Worm (Caenorhabditis elegans) whole organism, L4 larva: ENCODE data around the gene cnnm-3.

Source experiments
- D1046.2 ChIP-seq: fragments of 200-800 bp; sonication (Bioruptor generic); IDR thresholded peaks from 2 replicates; pipeline ENCODE4 v1.3.6; 2022; ENCODE audit warnings: missing genetic modification characterization, missing compliant biosample characterization
- F10B5.3 ChIP-seq: sonication (generic microtip); optimal IDR thresholded peaks from 2 replicates; lab custom pipeline; 2016; ENCODE audit warnings: mild to moderate bottlenecking, missing genetic modification characterization, missing compliant biosample characterization
- R02D3.7 ChIP-seq: fragments of 150-350 bp; sonication (generic microtip); optimal IDR thresholded peaks from 3 replicates; lab custom pipeline; 2014; ENCODE audit warnings: missing biosample characterization, missing genetic modification characterization
- T20F7.1 ChIP-seq: fragments of 200-800 bp; sonication (Bioruptor generic); optimal IDR thresholded peaks from 2 replicates; lab custom pipeline; 2018; ENCODE audit warnings: mild to moderate bottlenecking, missing genetic modification characterization, missing compliant biosample characterization
- T26A8.4 ChIP-seq: fragments of 200-800 bp; sonication (Bioruptor generic); IDR thresholded peaks from 2 replicates; pipeline ENCODE4 v1.3.6; 2022; ENCODE audit warnings: missing genetic modification characterization, missing compliant biosample characterization
- Y5F2A.4 ChIP-seq: fragments of 200-800 bp; sonication (Bioruptor generic); optimal IDR thresholded peaks from 2 replicates; lab custom pipeline; 2018; ENCODE audit warnings: mild to moderate bottlenecking, missing genetic modification characterization, missing compliant biosample characterization
- ZK337.2 ChIP-seq: fragments of 200-800 bp; sonication (Bioruptor generic); IDR thresholded peaks from 2 replicates; pipeline ENCODE4 v1.3.6; 2022; ENCODE audit warnings: missing genetic modification reagents, missing genetic modification characterization, missing compliant biosample characterization
- ZK546.5 ChIP-seq, 2 experiments: sonication (generic microtip); optimal IDR thresholded peaks; 2 replicates each; lab custom pipeline; 2017; ENCODE audit warnings: missing biosample characterization in 2 of 2, missing genetic modification characterization in 2 of 2
- aha-1 ChIP-seq: fragments of 150-350 bp; peaks from one replicate; lab custom pipeline; 2014; ENCODE audit warnings: missing biosample characterization, missing genetic modification characterization
- aly-2 ChIP-seq: sonication (generic microtip); optimal IDR thresholded peaks from 2 replicates; lab custom pipeline; 2018; ENCODE audit warnings: missing biosample characterization, missing genetic modification characterization
- arid-1 ChIP-seq: fragments of 200-800 bp; sonication (Bioruptor generic); conservative IDR thresholded peaks from 2 replicates; pipeline ENCODE4 v1.3.6; 2022; ENCODE audit warnings: missing genetic modification reagents, missing genetic modification characterization, missing compliant biosample characterization
- ceh-20 ChIP-seq: fragments of 200-800 bp; sonication (Bioruptor generic); IDR thresholded peaks from 2 replicates; pipeline ENCODE4 v1.3.6; 2022; ENCODE audit warnings: missing genetic modification reagents, missing genetic modification characterization, missing compliant biosample characterization
- ceh-32 ChIP-seq: sonication (generic microtip); optimal IDR thresholded peaks from 2 replicates; lab custom pipeline; 2016; ENCODE audit warnings: mild to moderate bottlenecking, missing genetic modification characterization, missing compliant biosample characterization; ENCODE audit not compliant: poor library complexity
- ceh-62 ChIP-seq: sonication (generic microtip); optimal IDR thresholded peaks from 2 replicates; lab custom pipeline; 2017; ENCODE audit warnings: missing biosample characterization, missing genetic modification characterization
- ces-1 ChIP-seq: fragments of 150-350 bp; sonication (generic microtip); optimal IDR thresholded peaks from 4 replicates; lab custom pipeline; 2014; ENCODE audit warnings: missing biosample characterization, missing genetic modification reagents, missing genetic modification characterization
- daf-16 ChIP-seq, 3 experiments: sonication (generic microtip); optimal IDR thresholded peaks; 2 replicates each; lab custom pipeline; 2016 to 2017; ENCODE audit warnings: missing genetic modification characterization in 3 of 3, missing genetic modification reagents in 3 of 3, mild to moderate bottlenecking in 2 of 3, missing compliant biosample characterization in 2 of 3, missing biosample characterization in 1 of 3, moderate library complexity in 1 of 3
- daf-8 ChIP-seq: fragments of 200-800 bp; sonication (Bioruptor generic); IDR thresholded peaks from 2 replicates; pipeline ENCODE4 v1.3.6; 2022; ENCODE audit warnings: missing genetic modification characterization, missing compliant biosample characterization
- dmd-6 ChIP-seq: fragments of 200-800 bp; sonication (Bioruptor generic); IDR thresholded peaks from 2 replicates; pipeline ENCODE4 v1.3.6; 2022; ENCODE audit warnings: missing genetic modification reagents, missing genetic modification characterization, missing compliant biosample characterization
- dmd-8 ChIP-seq: fragments of 200-800 bp; sonication (Bioruptor generic); IDR thresholded peaks from 2 replicates; pipeline ENCODE4 v1.3.6; 2022; ENCODE audit warnings: missing genetic modification characterization, missing compliant biosample characterization
- dmd-9 ChIP-seq: fragments of 200-800 bp; sonication (Bioruptor generic); IDR thresholded peaks from 2 replicates; pipeline ENCODE4 v1.3.6; 2022; ENCODE audit warnings: missing genetic modification reagents, missing genetic modification characterization, missing compliant biosample characterization
- dve-1 ChIP-seq: sonication (generic microtip); optimal IDR thresholded peaks from 2 replicates; lab custom pipeline; 2017; ENCODE audit warnings: antibody characterized with exemption, mild to moderate bottlenecking, missing genetic modification characterization, missing compliant biosample characterization; ENCODE audit not compliant: insufficient read depth
- egl-43 ChIP-seq: fragments of 200-800 bp; sonication (Bioruptor generic); IDR thresholded peaks from 2 replicates; pipeline ENCODE4 v1.3.6; 2022; ENCODE audit warnings: missing genetic modification reagents, missing genetic modification characterization, missing compliant biosample characterization
- fkh-10 ChIP-seq: fragments of 150-350 bp; optimal IDR thresholded peaks from 2 replicates; lab custom pipeline; 2014; ENCODE audit warnings: missing biosample characterization, missing genetic modification reagents, missing genetic modification characterization
- hif-1 ChIP-seq, 2 experiments: sonication (generic microtip); optimal IDR thresholded peaks; 2 replicates each; lab custom pipeline; 2016 to 2017; ENCODE audit warnings: missing compliant biosample characterization in 2 of 2, missing genetic modification characterization in 2 of 2, missing genetic modification reagents in 2 of 2, missing genotype in 2 of 2, mild to moderate bottlenecking in 1 of 2
- hlh-11 ChIP-seq: fragments of 200-800 bp; sonication (Bioruptor generic); optimal IDR thresholded peaks from 2 replicates; lab custom pipeline; 2018; ENCODE audit warnings: mild to moderate bottlenecking, missing genetic modification characterization, missing compliant biosample characterization
- hlh-30 ChIP-seq: sonication (generic microtip); optimal IDR thresholded peaks from 2 replicates; lab custom pipeline; 2017; ENCODE audit warnings: antibody characterized with exemption, mild to moderate bottlenecking, missing genetic modification characterization, missing compliant biosample characterization; ENCODE audit not compliant: insufficient read depth
- lin-15B ChIP-seq: fragments of 150-350 bp; sonication (generic microtip); optimal IDR thresholded peaks from 3 replicates; lab custom pipeline; 2014; ENCODE audit warnings: missing biosample characterization, missing genetic modification characterization
- lin-39 ChIP-seq: fragments of 150-350 bp; optimal IDR thresholded peaks from 2 replicates; lab custom pipeline; 2014; ENCODE audit warnings: missing biosample characterization, missing genetic modification reagents, missing genetic modification characterization
- madf-5 ChIP-seq, 2 experiments: fragments of 200-800 bp; sonication (Bioruptor generic); IDR thresholded peaks; 2 replicates each; pipeline ENCODE4 v1.3.6; 2022; ENCODE audit warnings: missing compliant biosample characterization in 2 of 2, missing genetic modification characterization in 2 of 2
- madf-9 ChIP-seq: fragments of 200-800 bp; sonication (Bioruptor generic); conservative IDR thresholded peaks from 2 replicates; pipeline ENCODE4 v1.3.6; 2022; ENCODE audit warnings: missing genetic modification reagents, missing genetic modification characterization, missing compliant biosample characterization
- mes-2 ChIP-seq: sonication (generic microtip); optimal IDR thresholded peaks from 2 replicates; lab custom pipeline; 2016; ENCODE audit warnings: missing genotype, mild to moderate bottlenecking, missing genetic modification characterization, missing compliant biosample characterization; ENCODE audit not compliant: poor library complexity, severe bottlenecking
- mxl-2 ChIP-seq: fragments of 200-800 bp; sonication (Bioruptor generic); conservative IDR thresholded peaks from 2 replicates; pipeline ENCODE4 v1.3.6; 2022; ENCODE audit warnings: missing genetic modification reagents, missing genetic modification characterization, missing compliant biosample characterization
- nhr-10 ChIP-seq: fragments of 150-350 bp; optimal IDR thresholded peaks from 2 replicates; lab custom pipeline; 2014; ENCODE audit warnings: missing biosample characterization, missing genetic modification characterization
- nhr-102 ChIP-seq: sonication (generic microtip); optimal IDR thresholded peaks from 2 replicates; lab custom pipeline; 2016; ENCODE audit warnings: mild to moderate bottlenecking, missing genetic modification characterization, moderate library complexity, missing compliant biosample characterization
- nhr-237 ChIP-seq: sonication (generic microtip); optimal IDR thresholded peaks from 2 replicates; lab custom pipeline; 2017; ENCODE audit warnings: missing biosample characterization, missing genetic modification characterization
- nhr-25 ChIP-seq: sonication (generic microtip); optimal IDR thresholded peaks from 2 replicates; lab custom pipeline; 2017; ENCODE audit warnings: missing genetic modification characterization, mild to moderate bottlenecking, missing compliant biosample characterization, antibody characterized with exemption, moderate library complexity, borderline replicate concordance; ENCODE audit not compliant: insufficient read depth
- nhr-28 ChIP-seq: fragments of 150-350 bp; optimal IDR thresholded peaks from 2 replicates; lab custom pipeline; 2014; ENCODE audit warnings: missing biosample characterization, missing genetic modification characterization
- nhr-6 ChIP-seq: fragments of 150-350 bp; optimal IDR thresholded peaks from 2 replicates; lab custom pipeline; 2014; ENCODE audit warnings: missing biosample characterization, missing genetic modification characterization
- nhr-76 ChIP-seq: fragments of 150-350 bp; optimal IDR thresholded peaks from 2 replicates; lab custom pipeline; 2014; ENCODE audit warnings: missing biosample characterization, missing genetic modification characterization
- nhr-77 ChIP-seq: fragments of 150-350 bp; optimal IDR thresholded peaks from 2 replicates; lab custom pipeline; 2014; ENCODE audit warnings: missing biosample characterization, missing genetic modification characterization
- php-3 ChIP-seq: fragments of 200-800 bp; sonication (Bioruptor generic); IDR thresholded peaks from 2 replicates; pipeline ENCODE4 v1.3.6; 2022; ENCODE audit warnings: missing genetic modification reagents, missing genetic modification characterization, missing compliant biosample characterization
- rbr-2 ChIP-seq: sonication (generic microtip); optimal IDR thresholded peaks from 2 replicates; lab custom pipeline; 2016; ENCODE audit warnings: missing genotype, missing genetic modification characterization, missing compliant biosample characterization
- saeg-2 ChIP-seq: fragments of 200-800 bp; sonication (Bioruptor generic); IDR thresholded peaks from 2 replicates; pipeline ENCODE4 v1.3.6; 2022; ENCODE audit warnings: missing genetic modification reagents, missing genetic modification characterization, missing compliant biosample characterization
- snpc-1.2 ChIP-seq: fragments of 200-800 bp; sonication (Bioruptor generic); IDR thresholded peaks from 2 replicates; pipeline ENCODE4 v1.3.6; 2022; ENCODE audit warnings: missing genetic modification reagents, missing genetic modification characterization, missing compliant biosample characterization
- snpc-4 ChIP-seq: fragments of 150-350 bp; optimal IDR thresholded peaks from 2 replicates; lab custom pipeline; 2014; ENCODE audit warnings: missing biosample characterization, missing genetic modification characterization
- spr-1 ChIP-seq: sonication (generic microtip); optimal IDR thresholded peaks from 2 replicates; lab custom pipeline; 2016; ENCODE audit warnings: mild to moderate bottlenecking, missing genetic modification characterization, missing compliant biosample characterization
- zag-1 ChIP-seq: fragments of 150-350 bp; optimal IDR thresholded peaks from 2 replicates; lab custom pipeline; 2014; ENCODE audit warnings: missing biosample characterization, missing genetic modification characterization
- zfp-3 ChIP-seq: fragments of 200-800 bp; sonication (Bioruptor generic); conservative IDR thresholded peaks from 2 replicates; pipeline ENCODE4 v1.3.6; 2022; ENCODE audit warnings: missing genetic modification reagents, missing genetic modification characterization, missing compliant biosample characterization
- ztf-11 ChIP-seq: fragments of 150-350 bp; optimal IDR thresholded peaks from 2 replicates; lab custom pipeline; 2014; ENCODE audit warnings: missing biosample characterization, missing genetic modification characterization
- ztf-7 ChIP-seq: fragments of 150-350 bp; optimal IDR thresholded peaks from 2 replicates; lab custom pipeline; 2014; ENCODE audit warnings: missing biosample characterization, missing genetic modification characterization

The cnnm-3 gene

DNA sequence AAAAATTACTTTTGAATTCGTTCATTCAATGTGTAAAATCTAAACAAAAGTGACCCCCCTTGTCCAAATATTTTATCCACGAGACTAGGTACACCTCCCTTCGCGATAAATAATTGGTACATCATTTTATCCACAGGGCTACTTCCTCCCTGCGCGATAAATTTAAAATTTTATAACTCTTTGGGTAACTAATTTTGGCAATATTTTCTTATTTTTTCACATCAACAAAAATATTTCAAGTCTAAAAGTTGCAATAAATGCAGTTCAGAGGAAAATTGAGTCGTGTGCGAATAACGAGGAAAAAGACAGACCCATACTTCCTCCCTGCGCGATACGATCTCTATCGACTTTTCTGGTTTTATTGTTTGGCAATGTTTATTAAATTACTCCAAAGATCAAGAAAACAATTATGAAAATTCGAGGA lies 48.7 kb downstream of the cnnm-3 start (continued):
- TF ChIP-seq dve-1 (tag; lab: Kevin White, UChicago) (peak; percentile 100), nhr-28 (tag; lab: Kevin White, UChicago) (peak; percentile 92), aha-1 (peak; percentile 100), ceh-62 (tag; lab: Kevin White, UChicago) (no peak), ztf-11 (tag; lab: Kevin White, UChicago) (peak; percentile 60), zfp-3 (GFP tag; lab: Robert Waterston, UW) (peak; percentile 94), Y5F2A.4 (GFP tag; lab: Kevin White, UChicago) (peak; percentile 90), T20F7.1 (GFP tag; lab: Kevin White, UChicago) (peak; percentile 94), ceh-32 (tag; lab: Kevin White, UChicago) (peak; percentile 91), arid-1 (GFP tag; lab: Robert Waterston, UW) (no peak; the same call in 1 of the 2 replicates), R02D3.7 (tag; lab: Kevin White, UChicago) (peak; percentile 13), mes-2 (tag; lab: Kevin White, UChicago) (peak; percentile 98), rbr-2 (tag; lab: Kevin White, UChicago) (peak; percentile 99), nhr-25 (tag; lab: Kevin White, UChicago) (peak; percentile 87), dmd-9 (GFP tag; lab: Robert Waterston, UW) (peak; percentile 74), nhr-102 (tag; lab: Kevin White, UChicago) (peak; percentile 99), nhr-237 (peak; percentile 91), lin-15B (no peak), snpc-1.2 (no peak), mxl-2 (peak; percentile 84), D1046.2 (peak; percentile 92), snpc-4 (tag; lab: Kevin White, UChicago) (peak; percentile 15), dmd-6 (GFP tag; lab: Robert Waterston, UW) (peak; percentile 97), hlh-11 (peak; percentile 96), dmd-8 (GFP tag; lab: Robert Waterston, UW) (peak; percentile 87), aly-2 (tag; lab: Kevin White, UChicago) (no peak), lin-39 (tag; lab: Kevin White, UChicago) (peak; percentile 98), T26A8.4 (GFP tag; lab: Robert Waterston, UW) (peak; percentile 100), saeg-2 (peak; percentile 97), nhr-6 (tag; lab: Kevin White, UChicago) (peak; percentile 99), spr-1 (tag; lab: Kevin White, UChicago) (peak; percentile 98), nhr-76 (tag; lab: Kevin White, UChicago) (peak; percentile 90), F10B5.3 (tag; lab: Kevin White, UChicago) (peak; percentile 97), egl-43 (GFP tag; lab: Robert Waterston, UW) (peak; percentile 97), hif-1 (tag; optimal IDR thresholded peaks at IDR 0.05; lab: Kevin White, UChicago) (peak; percentile 77 to 86), nhr-77 (peak; percentile 99), php-3 (GFP tag; lab: Robert Waterston, UW) (peak; percentile 95), ZK337.2 (GFP tag; lab: Robert Waterston, UW) (peak; percentile 94), daf-16 (GFP tag; optimal IDR thresholded peaks at IDR 0.05; lab: Kevin White, UChicago) (peak; percentile 96 to 99), daf-16 (tag; optimal IDR thresholded peaks at IDR 0.05; lab: Kevin White, UChicago) (peak; percentile 97), ztf-7 (tag; lab: Kevin White, UChicago) (peak; percentile 94), daf-8 (0 out of 2 replicates have a peak, but pooled peaks have one; percentile 82), madf-9 (peak; percentile 97), hlh-30 (tag; lab: Kevin White, UChicago) (peak; percentile 95), ces-1 (GFP tag; lab: Kevin White, UChicago) (peak; percentile 97), ZK546.5 (tag; optimal IDR thresholded peaks at IDR 0.05; lab: Kevin White, UChicago) (peak; percentile 54 to 82), zag-1 (peak; percentile 94), ceh-20 (GFP tag; lab: Robert Waterston, UW) (peak; percentile 98), fkh-10 (peak; percentile 99), nhr-10 (tag; lab: Kevin White, UChicago) (peak; percentile 98), madf-5 (GFP tag; IDR thresholded peaks at IDR 0.05; lab: Robert Waterston, UW) (peak; percentile 31 to 93; a peak in 3 of 4 replicates)
